Worm (Caenorhabditis elegans): ENCODE measurements around the gene nhr-65.
A peak's percentile ranks its signal among the peaks of the same experiment; 100 is the strongest.

Gene nhr-65

ce11 chrV:18821569-18821968 is 17.5 kb upstream of the nhr-65 start:
- TF ChIP-seq tab-1 (GFP tag; IDR thresholded peaks at IDR 0.05) (no peak), T22C8.4 (GFP tag; IDR thresholded peaks at IDR 0.05) (no peak), med-1 (GFP tag; optimal IDR thresholded peaks at IDR 0.05; ENCODE audit: insufficient read depth) (no peak), ref-1 (GFP tag; conservative IDR thresholded peaks at IDR 0.05) (no peak)

- TF ChIP-seq ztf-23 (GFP tag; IDR thresholded peaks at IDR 0.05) (no peak), cog-1 (tag; optimal IDR thresholded peaks at IDR 0.05) (no peak), ref-1 (GFP tag; conservative IDR thresholded peaks at IDR 0.05) (no peak), klf-2 (GFP tag; conservative IDR thresholded peaks at IDR 0.05) (no peak), tab-1 (GFP tag; IDR thresholded peaks at IDR 0.05) (no peak), flt-1 (GFP tag; IDR thresholded peaks at IDR 0.05) (no peak), ztf-29 (GFP tag; IDR thresholded peaks at IDR 0.05) (no peak), med-1 (GFP tag; optimal IDR thresholded peaks at IDR 0.05; ENCODE audit: insufficient read depth) (no peak), T22C8.4 (GFP tag; IDR thresholded peaks at IDR 0.05) (no peak)
Measured at ce11 chrV:18826445-18826844, 12.7 kb upstream of the nhr-65 start.

ce11 chrV:18827374-18827773 is 11.7 kb upstream of the nhr-65 start:
- TF ChIP-seq ref-1 (GFP tag; conservative IDR thresholded peaks at IDR 0.05) (no peak), ztf-29 (GFP tag; IDR thresholded peaks at IDR 0.05) (no peak), ztf-23 (GFP tag; IDR thresholded peaks at IDR 0.05) (no peak), med-1 (GFP tag; optimal IDR thresholded peaks at IDR 0.05; ENCODE audit: insufficient read depth) (no peak), T22C8.4 (GFP tag; IDR thresholded peaks at IDR 0.05) (no peak), flt-1 (GFP tag; IDR thresholded peaks at IDR 0.05) (no peak), klf-2 (GFP tag; conservative IDR thresholded peaks at IDR 0.05) (no peak), tab-1 (GFP tag; IDR thresholded peaks at IDR 0.05) (no peak), cog-1 (tag; optimal IDR thresholded peaks at IDR 0.05) (no peak)

- peak; percentile 16; the same call in 1 of the 2 replicates for TF ChIP-seq T22C8.4 (GFP tag; IDR thresholded peaks at IDR 0.05)
- no peak for TF ChIP-seq ztf-23 (GFP tag; IDR thresholded peaks at IDR 0.05)
Measured at ce11 chrV:18837125-18837524, 2.0 kb upstream of the nhr-65 start, which contains the start of gene cyp-33D3. Gene cyp-33D3, minus strand, starts transcription at chrV:18837225.

ce11 chrV:18842468-18842867 is 3.4 kb downstream of the nhr-65 start:
- TF ChIP-seq flt-1 (GFP tag; IDR thresholded peaks at IDR 0.05) (no peak), ztf-29 (GFP tag; IDR thresholded peaks at IDR 0.05) (no peak), med-1 (GFP tag; optimal IDR thresholded peaks at IDR 0.05; ENCODE audit: insufficient read depth) (no peak), tab-1 (GFP tag; IDR thresholded peaks at IDR 0.05) (no peak), cog-1 (tag; optimal IDR thresholded peaks at IDR 0.05) (no peak), klf-2 (GFP tag; conservative IDR thresholded peaks at IDR 0.05) (no peak), T22C8.4 (GFP tag; IDR thresholded peaks at IDR 0.05) (no peak), ref-1 (GFP tag; conservative IDR thresholded peaks at IDR 0.05) (no peak)

ce11 chrV:18846480-18846879 is 7.4 kb downstream of the nhr-65 start, which contains the start of gene nhr-230:
Gene nhr-230, plus strand, starts transcription at chrV:18846780.
- TF ChIP-seq flt-1 (GFP tag; IDR thresholded peaks at IDR 0.05) (no peak), T22C8.4 (GFP tag; IDR thresholded peaks at IDR 0.05) (no peak)

DNA sequence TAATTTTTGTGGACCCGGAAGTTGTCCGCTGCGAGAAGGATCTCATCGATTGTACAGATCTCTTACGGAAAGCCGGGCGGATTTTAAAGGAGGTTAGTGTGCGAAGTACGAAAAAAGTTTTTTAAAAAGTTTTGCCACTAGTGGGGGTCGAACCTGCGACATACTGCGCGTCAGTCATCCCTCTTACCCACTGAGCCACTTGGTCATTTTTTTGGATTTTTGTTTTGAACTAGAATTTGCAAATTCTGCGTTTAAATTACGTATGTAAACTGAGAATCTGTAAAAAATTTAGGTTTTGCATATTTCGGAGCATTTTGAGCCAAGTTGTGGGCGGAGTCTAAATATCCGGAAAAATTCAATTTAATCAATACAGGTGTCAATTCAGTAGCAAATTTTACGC is 9.5 kb downstream of the nhr-65 start:
- TF ChIP-seq ztf-23 (GFP tag; IDR thresholded peaks at IDR 0.05) (no peak), ztf-29 (GFP tag; IDR thresholded peaks at IDR 0.05) (no peak), flt-1 (GFP tag; IDR thresholded peaks at IDR 0.05) (no peak), tab-1 (GFP tag; IDR thresholded peaks at IDR 0.05) (no peak), ref-1 (GFP tag; conservative IDR thresholded peaks at IDR 0.05) (no peak), klf-2 (GFP tag; conservative IDR thresholded peaks at IDR 0.05) (no peak), med-1 (GFP tag; optimal IDR thresholded peaks at IDR 0.05; ENCODE audit: insufficient read depth) (no peak), cog-1 (tag; optimal IDR thresholded peaks at IDR 0.05) (no peak), T22C8.4 (GFP tag; IDR thresholded peaks at IDR 0.05) (no peak)

- no peak for TF ChIP-seq ref-1 (GFP tag; conservative IDR thresholded peaks at IDR 0.05)
- no peak for TF ChIP-seq tab-1 (GFP tag; IDR thresholded peaks at IDR 0.05)
- TF ChIP-seq med-1 (GFP tag; optimal IDR thresholded peaks at IDR 0.05; ENCODE audit: insufficient read depth): no peak
- no peak for TF ChIP-seq ztf-29 (GFP tag; IDR thresholded peaks at IDR 0.05)
- no peak for TF ChIP-seq klf-2 (GFP tag; conservative IDR thresholded peaks at IDR 0.05)
- no peak for TF ChIP-seq ztf-23 (GFP tag; IDR thresholded peaks at IDR 0.05)
- no peak for TF ChIP-seq cog-1 (tag; optimal IDR thresholded peaks at IDR 0.05)
- TF ChIP-seq T22C8.4 (GFP tag; IDR thresholded peaks at IDR 0.05): no peak
- no peak for TF ChIP-seq flt-1 (GFP tag; IDR thresholded peaks at IDR 0.05)
Measured at ce11 chrV:18854788-18855187, 15.7 kb downstream of the nhr-65 start.

DNA sequence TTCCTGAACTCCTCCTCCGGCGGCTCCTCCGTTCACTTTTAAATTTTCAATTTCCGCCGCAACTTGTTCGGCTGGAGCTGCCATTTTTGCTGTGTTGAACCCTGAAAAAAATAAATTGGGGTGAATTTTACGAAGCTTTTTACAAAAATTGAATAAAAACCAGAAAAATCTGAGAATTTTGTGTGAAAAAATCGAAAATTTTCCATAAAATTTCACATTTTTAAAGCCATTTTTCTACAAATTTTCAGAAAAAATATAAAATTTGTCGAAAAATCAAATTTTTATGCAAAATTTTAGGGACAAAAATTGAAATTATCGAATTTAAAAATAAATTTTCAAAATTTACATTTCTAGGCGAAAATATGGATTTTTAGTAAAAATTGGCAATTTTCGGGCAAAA is 20.0 kb downstream of the nhr-65 start, which contains the start of gene wars-1:
TSS of gene wars-1 (minus strand) at position 101 of the 400 bp plus-strand sequence.
- TF ChIP-seq tab-1 (GFP tag; IDR thresholded peaks at IDR 0.05) (no peak), flt-1 (GFP tag; IDR thresholded peaks at IDR 0.05) (no peak), klf-2 (GFP tag; conservative IDR thresholded peaks at IDR 0.05) (no peak), ztf-23 (GFP tag; IDR thresholded peaks at IDR 0.05) (no peak), T22C8.4 (GFP tag; IDR thresholded peaks at IDR 0.05) (no peak), med-1 (GFP tag; optimal IDR thresholded peaks at IDR 0.05; ENCODE audit: insufficient read depth) (no peak), ztf-29 (GFP tag; IDR thresholded peaks at IDR 0.05) (no peak), ref-1 (GFP tag; conservative IDR thresholded peaks at IDR 0.05) (no peak), cog-1 (tag; optimal IDR thresholded peaks at IDR 0.05) (no peak)

- TF ChIP-seq med-1 (GFP tag; optimal IDR thresholded peaks at IDR 0.05; ENCODE audit: insufficient read depth) (no peak), ref-1 (GFP tag; conservative IDR thresholded peaks at IDR 0.05) (no peak), tab-1 (GFP tag; IDR thresholded peaks at IDR 0.05) (no peak), flt-1 (GFP tag; IDR thresholded peaks at IDR 0.05) (no peak), klf-2 (GFP tag; conservative IDR thresholded peaks at IDR 0.05) (no peak), T22C8.4 (GFP tag; IDR thresholded peaks at IDR 0.05) (no peak), cog-1 (tag; optimal IDR thresholded peaks at IDR 0.05) (no peak), ztf-29 (GFP tag; IDR thresholded peaks at IDR 0.05) (no peak), ztf-23 (GFP tag; IDR thresholded peaks at IDR 0.05) (no peak)
Measured at ce11 chrV:18868517-18868916, 29.4 kb downstream of the nhr-65 start.

All from whole organism, midembryonic.